Worm (Caenorhabditis elegans) whole organism, early embryonic: ENCODE results near the gene msp-10.

Source experiments
- F13C5.2 ChIP-seq: sonication (generic microtip); optimal IDR thresholded peaks from 2 replicates; lab custom pipeline; 2017; ENCODE audit warnings: mild to moderate bottlenecking, missing genetic modification characterization, inconsistent platforms, missing compliant biosample characterization
- aly-1 ChIP-seq: sonication (generic microtip); optimal IDR thresholded peaks from 2 replicates; lab custom pipeline; 2016; ENCODE audit warnings: missing genetic modification characterization, missing compliant biosample characterization
- ama-1 ChIP-seq: fragments of 150-350 bp; optimal IDR thresholded peaks from 2 replicates; lab custom pipeline; 2014
- ceh-13 ChIP-seq: fragments of 200-800 bp; sonication (Bioruptor generic); optimal IDR thresholded peaks from 2 replicates; lab custom pipeline; 2018; ENCODE audit warnings: mild to moderate bottlenecking, missing genetic modification characterization, missing compliant biosample characterization
- ets-7 ChIP-seq: sonication (generic microtip); optimal IDR thresholded peaks from 2 replicates; lab custom pipeline; 2016; ENCODE audit warnings: missing genotype, missing genetic modification characterization, missing compliant biosample characterization
- flt-1 ChIP-seq: fragments of 200-800 bp; sonication (Bioruptor generic); IDR thresholded peaks from 2 replicates; pipeline ENCODE4 v1.3.6; 2022; ENCODE audit warnings: missing genetic modification characterization, missing compliant biosample characterization
- pes-1 ChIP-seq: fragments of 200-800 bp; sonication (Bioruptor generic); IDR thresholded peaks from 2 replicates; pipeline ENCODE4 v1.3.6; 2022; ENCODE audit warnings: missing genetic modification reagents, missing genetic modification characterization, missing compliant biosample characterization
- scrt-1 ChIP-seq: fragments of 200-800 bp; sonication (Bioruptor generic); IDR thresholded peaks from 2 replicates; pipeline ENCODE4 v1.3.6; 2022; ENCODE audit warnings: missing genetic modification characterization, missing compliant biosample characterization
- sea-1 ChIP-seq: fragments of 200-800 bp; sonication (Bioruptor generic); conservative IDR thresholded peaks from 2 replicates; pipeline ENCODE4 v1.3.6; 2022; ENCODE audit warnings: missing genetic modification characterization, missing compliant biosample characterization
- tbx-37 ChIP-seq: fragments of 200-800 bp; sonication (Bioruptor generic); conservative IDR thresholded peaks from 2 replicates; pipeline ENCODE4 v1.3.6; 2022; ENCODE audit warnings: missing genetic modification reagents, missing genetic modification characterization, missing compliant biosample characterization

DNA sequence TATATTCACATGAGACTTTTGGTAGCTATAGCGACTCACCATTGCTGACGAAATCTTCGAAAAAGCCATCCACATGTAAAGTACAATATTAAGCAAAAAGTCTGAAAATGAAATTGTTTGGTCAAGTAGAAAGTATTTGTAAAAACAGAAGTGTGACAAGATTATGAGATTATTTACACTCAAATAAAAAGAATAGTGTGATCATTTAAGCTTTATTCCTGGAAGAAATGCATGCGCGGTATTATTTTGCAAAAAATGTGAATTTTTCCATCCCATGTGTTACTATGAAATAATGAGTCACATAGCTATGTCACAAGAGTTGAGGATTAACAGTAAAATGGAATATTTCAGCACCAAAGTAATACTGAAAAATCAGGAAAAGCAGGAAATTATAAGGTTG lies 26.8 kb upstream of the msp-10 start, which contains the start of gene dct-15:
- TF ChIP-seq scrt-1: no peak
- no peak for TF ChIP-seq flt-1 (GFP tag; lab: Robert Waterston, UW)
- TF ChIP-seq aly-1 (tag; lab: Kevin White, UChicago): no peak
- TF ChIP-seq ama-1 (lab: Kevin White, UChicago): no peak
- TF ChIP-seq pes-1 (GFP tag; lab: Robert Waterston, UW): no peak
- TF ChIP-seq ets-7: no peak
- no peak for TF ChIP-seq F13C5.2 (tag; lab: Kevin White, UChicago)
- no peak for TF ChIP-seq sea-1
- TF ChIP-seq tbx-37: no peak
- TF ChIP-seq ceh-13 (GFP tag; lab: Kevin White, UChicago): no peak
